Fruit fly (Drosophila melanogaster) whole organism, adult: ENCODE results near the gene Or92a.
A peak's percentile ranks its signal among the peaks of the same experiment; 100 is the strongest.

Source experiments
- CG11617 ChIP-seq: fragments of 200-800 bp; sonication (Bioruptor generic); optimal IDR thresholded peaks from 2 replicates; lab custom pipeline; 2017; ENCODE audit warnings: mild to moderate bottlenecking, missing biosample characterization, missing genetic modification reagents, missing genetic modification characterization
- CG12768 ChIP-seq: fragments of 200-800 bp; sonication (Bioruptor generic); optimal IDR thresholded peaks from 2 replicates; lab custom pipeline; 2017; ENCODE audit warnings: missing biosample characterization, missing genetic modification characterization, mild to moderate bottlenecking, moderate library complexity, missing genetic modification reagents
- CG14711 ChIP-seq: fragments of 200-800 bp; sonication (Bioruptor generic); optimal IDR thresholded peaks from 2 replicates; lab custom pipeline; 2018; ENCODE audit warnings: missing biosample characterization, mild to moderate bottlenecking, missing genetic modification characterization, moderate library complexity
- CG1620 ChIP-seq: fragments of 200-800 bp; sonication (Bioruptor generic); optimal IDR thresholded peaks from 2 replicates; lab custom pipeline; 2016; ENCODE audit warnings: missing biosample characterization, missing genetic modification characterization
- CG33017 ChIP-seq: fragments of 200-800 bp; sonication (Bioruptor generic); optimal IDR thresholded peaks from 2 replicates; lab custom pipeline; 2018; ENCODE audit warnings: missing biosample characterization, mild to moderate bottlenecking, missing genetic modification characterization, moderate library complexity
- CG5204 ChIP-seq: fragments of 200-800 bp; sonication (Bioruptor generic); optimal IDR thresholded peaks from 2 replicates; lab custom pipeline; 2016; ENCODE audit warnings: missing biosample characterization, missing genetic modification characterization
- CG7045 ChIP-seq: fragments of 200-800 bp; sonication (Bioruptor generic); optimal IDR thresholded peaks from 2 replicates; lab custom pipeline; 2017; ENCODE audit warnings: missing biosample characterization, mild to moderate bottlenecking, missing genetic modification characterization
- CG7101 ChIP-seq: fragments of 200-800 bp; sonication (Bioruptor generic); optimal IDR thresholded peaks from 2 replicates; lab custom pipeline; 2018; ENCODE audit warnings: missing biosample characterization, mild to moderate bottlenecking, missing genetic modification characterization, moderate library complexity
- Clk ChIP-seq: fragments of 200-800 bp; sonication (Bioruptor generic); optimal IDR thresholded peaks from 2 replicates; lab custom pipeline; 2017; ENCODE audit warnings: missing biosample characterization, missing genetic modification characterization
- Crg-1 ChIP-seq: fragments of 200-800 bp; sonication (Bioruptor generic); optimal IDR thresholded peaks from 2 replicates; lab custom pipeline; 2016; ENCODE audit warnings: missing biosample characterization, missing genetic modification characterization
- Hr96 ChIP-seq: fragments of 200-800 bp; sonication (Bioruptor generic); optimal IDR thresholded peaks from 2 replicates; lab custom pipeline; 2016; ENCODE audit warnings: missing biosample characterization, missing genetic modification characterization
- Mnt ChIP-seq: fragments of 200-800 bp; sonication (Bioruptor generic); optimal IDR thresholded peaks from 2 replicates; lab custom pipeline; 2016; ENCODE audit warnings: missing biosample characterization, mild to moderate bottlenecking, missing genetic modification characterization
- bab1 ChIP-seq: fragments of 200-800 bp; sonication (Bioruptor generic); optimal IDR thresholded peaks from 3 replicates; lab custom pipeline; 2019; ENCODE audit warnings: missing biosample characterization, mild to moderate bottlenecking, missing genetic modification characterization, moderate library complexity
- cic ChIP-seq: fragments of 200-800 bp; sonication (Bioruptor generic); optimal IDR thresholded peaks from 2 replicates; lab custom pipeline; 2017; ENCODE audit warnings: missing biosample characterization, mild to moderate bottlenecking, missing genetic modification characterization, moderate library complexity
- cnc ChIP-seq, 2 experiments: fragments of >200 bp; optimal IDR thresholded peaks; 2 replicates each; lab custom pipeline; 2017
- kay ChIP-seq: fragments of 200-800 bp; sonication (Bioruptor generic); peaks from one replicate; lab custom pipeline; 2016; ENCODE audit warnings: missing biosample characterization, missing genetic modification characterization, borderline replicate concordance
- ovo ChIP-seq: fragments of 200-800 bp; sonication (Bioruptor generic); optimal IDR thresholded peaks from 2 replicates; lab custom pipeline; 2016; ENCODE audit warnings: missing biosample characterization, missing genetic modification characterization
- pad ChIP-seq: fragments of 200-800 bp; sonication (Bioruptor generic); optimal IDR thresholded peaks from 3 replicates; lab custom pipeline; 2017; ENCODE audit warnings: missing biosample characterization, missing genetic modification characterization, mild to moderate bottlenecking, moderate library complexity, missing genetic modification reagents
- tj ChIP-seq: fragments of 200-800 bp; sonication (Bioruptor generic); optimal IDR thresholded peaks from 3 replicates; lab custom pipeline; 2017; ENCODE audit warnings: missing biosample characterization, mild to moderate bottlenecking, missing genetic modification characterization, moderate library complexity
- toe ChIP-seq: fragments of 200-800 bp; sonication (Bioruptor generic); optimal IDR thresholded peaks from 2 replicates; lab custom pipeline; 2016; ENCODE audit warnings: missing biosample characterization, missing genetic modification characterization

Gene Or92a

dm6 chr3R:20503646-20504045 is 942 bp upstream of the Or92a start, which contains the start of gene MtnB:
MtnB (minus strand) TSS chr3R:20503746.
- TF ChIP-seq CG1620 (GFP tag; lab: Kevin White, UChicago), result no peak
- peak; percentile 59 for TF ChIP-seq kay (GFP tag; lab: Kevin White, UChicago)

- TF ChIP-seq Crg-1 (GFP tag; lab: Kevin White, UChicago) (no peak), cic (GFP tag; lab: Kevin White, UChicago) (no peak), pad (GFP tag; lab: Kevin White, UChicago) (no peak), bab1 (GFP tag; lab: Kevin White, UChicago) (no peak), Clk (GFP tag; lab: Kevin White, UChicago) (no peak), CG33017 (tag; lab: Kevin White, UChicago) (no peak), CG7045 (GFP tag; lab: Kevin White, UChicago) (no peak), cnc (optimal IDR thresholded peaks at IDR 0.05; lab: Kevin White, UChicago) (no peak), Mnt (GFP tag; lab: Kevin White, UChicago) (no peak), Hr96 (GFP tag; lab: Kevin White, UChicago) (no peak), CG14711 (tag; lab: Kevin White, UChicago) (no peak), CG7101 (tag; lab: Kevin White, UChicago) (no peak), toe (GFP tag; lab: Kevin White, UChicago) (no peak), CG11617 (GFP tag; lab: Kevin White, UChicago) (no peak), ovo (no peak), tj (GFP tag; lab: Kevin White, UChicago) (no peak), kay (GFP tag; lab: Kevin White, UChicago) (no peak), CG12768 (GFP tag; lab: Kevin White, UChicago) (no peak), CG1620 (GFP tag; lab: Kevin White, UChicago) (no peak), CG5204 (no peak)
Measured at dm6 chr3R:20509377-20509776, 4.8 kb downstream of the Or92a start.

- no peak for TF ChIP-seq Hr96 (GFP tag; lab: Kevin White, UChicago)
- no peak for TF ChIP-seq CG1620 (GFP tag; lab: Kevin White, UChicago)
- no peak for TF ChIP-seq cnc (optimal IDR thresholded peaks at IDR 0.05; lab: Kevin White, UChicago)
- TF ChIP-seq Crg-1 (GFP tag; lab: Kevin White, UChicago), result no peak
- no peak for TF ChIP-seq CG5204
- no peak for TF ChIP-seq CG12768 (GFP tag; lab: Kevin White, UChicago)
- TF ChIP-seq kay (GFP tag; lab: Kevin White, UChicago), result no peak
- no peak for TF ChIP-seq Mnt (GFP tag; lab: Kevin White, UChicago)
Measured at dm6 chr3R:20512368-20512767, 7.8 kb downstream of the Or92a start, which contains the start of gene MFS9. MFS9 (minus strand) TSS chr3R:20512468.

dm6 chr3R:20534575-20534974 is 30.0 kb downstream of the Or92a start, which contains the start of the genes MtnE and MtnD:
MtnE (minus strand) TSS chr3R:20534704.
MtnD (plus strand) TSS chr3R:20534962.
- no peak for TF ChIP-seq bab1 (GFP tag; lab: Kevin White, UChicago)
- no peak for TF ChIP-seq Crg-1 (GFP tag; lab: Kevin White, UChicago)
- peak; percentile 71 for TF ChIP-seq cic (GFP tag; lab: Kevin White, UChicago)
- TF ChIP-seq kay (GFP tag; lab: Kevin White, UChicago), result peak; percentile 24
- no peak for TF ChIP-seq pad (GFP tag; lab: Kevin White, UChicago)
- TF ChIP-seq Clk (GFP tag; lab: Kevin White, UChicago), result no peak
- peak in 1 of 2 experiments; percentile 46 for TF ChIP-seq cnc (optimal IDR thresholded peaks at IDR 0.05; lab: Kevin White, UChicago)
- no peak for TF ChIP-seq Mnt (GFP tag; lab: Kevin White, UChicago)

- TF ChIP-seq cnc (optimal IDR thresholded peaks at IDR 0.05; lab: Kevin White, UChicago), result no peak
- TF ChIP-seq CG5204, result no peak
- peak; percentile 4 for TF ChIP-seq kay (GFP tag; lab: Kevin White, UChicago)
- no peak for TF ChIP-seq bab1 (GFP tag; lab: Kevin White, UChicago)
- peak; percentile 80 for TF ChIP-seq ovo
- TF ChIP-seq cic (GFP tag; lab: Kevin White, UChicago), result peak; percentile 8
- TF ChIP-seq tj (GFP tag; lab: Kevin White, UChicago), result peak; percentile 84
- no peak for TF ChIP-seq CG7045 (GFP tag; lab: Kevin White, UChicago)
- peak; percentile 32 for TF ChIP-seq Crg-1 (GFP tag; lab: Kevin White, UChicago)
- no peak for TF ChIP-seq Clk (GFP tag; lab: Kevin White, UChicago)
- no peak for TF ChIP-seq Hr96 (GFP tag; lab: Kevin White, UChicago)
- no peak for TF ChIP-seq CG1620 (GFP tag; lab: Kevin White, UChicago)
- TF ChIP-seq CG11617 (GFP tag; lab: Kevin White, UChicago), result no peak
- no peak for TF ChIP-seq toe (GFP tag; lab: Kevin White, UChicago)
- TF ChIP-seq CG33017 (tag; lab: Kevin White, UChicago), result no peak
- TF ChIP-seq pad (GFP tag; lab: Kevin White, UChicago), result no peak
- no peak for TF ChIP-seq CG14711 (tag; lab: Kevin White, UChicago)
- TF ChIP-seq Mnt (GFP tag; lab: Kevin White, UChicago), result peak; percentile 36
- TF ChIP-seq CG12768 (GFP tag; lab: Kevin White, UChicago), result no peak
- TF ChIP-seq CG7101 (tag; lab: Kevin White, UChicago), result peak; percentile 45
Measured at dm6 chr3R:20542283-20543144, 37.9 kb downstream of the Or92a start.
